Fruit fly (Drosophila melanogaster) whole organism, embryonic: ENCODE measurements around the gene Ccp84Ac.
A peak's percentile ranks its signal among the peaks of the same experiment; 100 is the strongest.

Experiments used
- Abd-B ChIP-seq: fragments of 200-800 bp; sonication (Bioruptor generic); optimal IDR thresholded peaks from 2 replicates; lab custom pipeline; 2018; ENCODE audit warnings: missing biosample characterization, mild to moderate bottlenecking, missing genetic modification characterization, moderate library complexity
- BEAF-32 ChIP-seq: fragments of 200-800 bp; sonication (Bioruptor generic); optimal IDR thresholded peaks from 3 replicates; lab custom pipeline; 2017; ENCODE audit warnings: missing biosample characterization, missing genetic modification characterization, mild to moderate bottlenecking, moderate library complexity, missing genetic modification reagents
- CG11456 ChIP-seq: fragments of 200-800 bp; sonication (Bioruptor generic); IDR thresholded peaks from 3 replicates; pipeline ENCODE4 v1.3.6; 2022; ENCODE audit warnings: missing biosample characterization, missing genetic modification characterization
- CG12942 ChIP-seq: fragments of 200-800 bp; sonication (Bioruptor generic); optimal IDR thresholded peaks from 3 replicates; lab custom pipeline; 2016; ENCODE audit warnings: missing biosample characterization, missing genetic modification characterization
- CG13287 ChIP-seq: fragments of 200-800 bp; sonication (Bioruptor generic); IDR thresholded peaks from 2 replicates; pipeline ENCODE4 v1.3.6; 2022; ENCODE audit warnings: missing biosample characterization, missing genetic modification characterization; ENCODE audit not compliant: partially characterized antibody
- CG14965 ChIP-seq: fragments of 200-800 bp; sonication (Bioruptor generic); optimal IDR thresholded peaks from 2 replicates; lab custom pipeline; 2016; ENCODE audit warnings: missing biosample characterization, missing genetic modification characterization, borderline replicate concordance
- CG15073 ChIP-seq: fragments of 200-800 bp; sonication (Bioruptor generic); optimal IDR thresholded peaks from 2 replicates; lab custom pipeline; 2016; ENCODE audit warnings: missing biosample characterization, missing genetic modification characterization
- CG1529 ChIP-seq: fragments of 200-800 bp; sonication (Bioruptor generic); optimal IDR thresholded peaks from 3 replicates; lab custom pipeline; 2018; ENCODE audit warnings: missing biosample characterization, missing genetic modification characterization
- CG17361 ChIP-seq: fragments of 200-800 bp; sonication (Bioruptor generic); IDR thresholded peaks from 3 replicates; pipeline ENCODE4 v1.3.6; 2022; ENCODE audit warnings: missing biosample characterization, missing genetic modification characterization
- CG2120 ChIP-seq: fragments of 200-800 bp; sonication (Bioruptor generic); optimal IDR thresholded peaks from 3 replicates; lab custom pipeline; 2016; ENCODE audit warnings: missing biosample characterization, missing genetic modification characterization
- CG32767 ChIP-seq: fragments of 200-800 bp; sonication (Bioruptor generic); IDR thresholded peaks from 2 replicates; pipeline ENCODE4 v1.3.6; 2022; ENCODE audit warnings: missing biosample characterization, missing genetic modification characterization
- CG4360 ChIP-seq: fragments of 200-800 bp; sonication (Bioruptor generic); IDR thresholded peaks from 2 replicates; pipeline ENCODE4 v1.3.6; 2022; ENCODE audit warnings: missing biosample characterization, missing genetic modification characterization
- CG6854 ChIP-seq: fragments of 200-800 bp; sonication (Bioruptor generic); optimal IDR thresholded peaks from 3 replicates; lab custom pipeline; 2017; ENCODE audit warnings: missing biosample characterization, mild to moderate bottlenecking, missing genetic modification characterization
- CG8290 ChIP-seq, 3 experiments: fragments of 200-800 bp; sonication (Bioruptor generic); optimal IDR thresholded peaks; 2 replicates each; lab custom pipeline; 2016 to 2019; ENCODE audit warnings: missing biosample characterization in 3 of 3, missing genetic modification characterization in 3 of 3, mild to moderate bottlenecking in 2 of 3, moderate library complexity in 1 of 3
- CG8388 ChIP-seq: fragments of 200-800 bp; sonication (Bioruptor generic); optimal IDR thresholded peaks from 2 replicates; lab custom pipeline; 2019; ENCODE audit warnings: missing biosample characterization, mild to moderate bottlenecking, missing genetic modification characterization, moderate library complexity
- CG9817 ChIP-seq: fragments of 200-800 bp; sonication (Bioruptor generic); optimal IDR thresholded peaks from 2 replicates; lab custom pipeline; 2018; ENCODE audit warnings: missing biosample characterization, mild to moderate bottlenecking, missing genetic modification characterization, moderate library complexity
- D ChIP-seq, 2 experiments: fragments of 200-800 bp in 1 of 2; fragments of >200 bp in 1 of 2; sonication (Bioruptor generic) in 1 of 2; optimal IDR thresholded peaks; 2 replicates in 1 of 2; 3 replicates in 1 of 2; lab custom pipeline; 2017; ENCODE audit warnings: mild to moderate bottlenecking in 1 of 2, missing biosample characterization in 1 of 2, missing genetic modification characterization in 1 of 2, missing genetic modification reagents in 1 of 2
- E2f1 ChIP-seq: fragments of 200-800 bp; sonication (Bioruptor generic); IDR thresholded peaks from 2 replicates; pipeline ENCODE4 v1.3.6; 2022; ENCODE audit warnings: missing biosample characterization, missing genetic modification characterization
- Gsc ChIP-seq: fragments of 200-800 bp; sonication (Bioruptor generic); IDR thresholded peaks from 2 replicates; pipeline ENCODE4 v1.3.6; 2022; ENCODE audit warnings: missing biosample characterization, missing genetic modification characterization
- H15 ChIP-seq: fragments of 200-800 bp; sonication (Bioruptor generic); IDR thresholded peaks from 3 replicates; pipeline ENCODE4 v1.3.6; 2022; ENCODE audit warnings: missing biosample characterization, missing genetic modification characterization
- Hr39 ChIP-seq: fragments of >200 bp; optimal IDR thresholded peaks from 2 replicates; lab custom pipeline; 2017
- Kr ChIP-seq: fragments of 200-800 bp; sonication (Bioruptor generic); optimal IDR thresholded peaks from 2 replicates; lab custom pipeline; 2017; ENCODE audit warnings: missing biosample characterization, mild to moderate bottlenecking, missing genetic modification characterization
- Ravus ChIP-seq: fragments of 200-800 bp; sonication (Bioruptor generic); IDR thresholded peaks from 2 replicates; pipeline ENCODE4 v1.3.6; 2022; ENCODE audit warnings: missing biosample characterization, missing genetic modification characterization
- Taf1 ChIP-seq: fragments of 200-800 bp; sonication (Bioruptor generic); IDR thresholded peaks from 2 replicates; pipeline ENCODE4 v1.3.6; 2022; ENCODE audit warnings: missing biosample characterization, missing genetic modification characterization
- Usf ChIP-seq: fragments of 200-800 bp; sonication (Bioruptor generic); optimal IDR thresholded peaks from 2 replicates; lab custom pipeline; 2017; ENCODE audit warnings: missing genotype, missing biosample characterization, missing genetic modification characterization
- Vsx1 ChIP-seq: fragments of 200-800 bp; sonication (Bioruptor generic); optimal IDR thresholded peaks from 2 replicates; lab custom pipeline; 2017; ENCODE audit warnings: missing biosample characterization, mild to moderate bottlenecking, missing genetic modification characterization, missing genetic modification reagents
- amos ChIP-seq: fragments of 200-800 bp; sonication (Bioruptor generic); IDR thresholded peaks from 2 replicates; pipeline ENCODE4 v1.3.6; 2022; ENCODE audit warnings: missing biosample characterization, missing genetic modification characterization; ENCODE audit not compliant: partially characterized antibody
- ara ChIP-seq: fragments of 200-800 bp; sonication (Bioruptor generic); IDR thresholded peaks from 2 replicates; pipeline ENCODE4 v1.3.6; 2022; ENCODE audit warnings: missing biosample characterization, missing genetic modification characterization
- bbx ChIP-seq: fragments of 200-800 bp; sonication (Bioruptor generic); IDR thresholded peaks from 2 replicates; pipeline ENCODE4 v1.3.6; 2022; ENCODE audit warnings: missing biosample characterization, missing genetic modification characterization; ENCODE audit not compliant: partially characterized antibody
- crol ChIP-seq: fragments of 200-800 bp; sonication (Bioruptor generic); IDR thresholded peaks from 2 replicates; pipeline ENCODE4 v1.3.6; 2022; ENCODE audit warnings: missing biosample characterization, missing genetic modification characterization
- crp ChIP-seq, 2 experiments: fragments of 200-800 bp; sonication (Bioruptor generic); optimal IDR thresholded peaks; 2 replicates in 1 of 2; 3 replicates in 1 of 2; lab custom pipeline; 2017; ENCODE audit warnings: missing biosample characterization in 2 of 2, missing genetic modification characterization in 2 of 2, mild to moderate bottlenecking in 1 of 2, moderate library complexity in 1 of 2
- ewg ChIP-seq: fragments of 200-800 bp; sonication (Bioruptor generic); optimal IDR thresholded peaks from 3 replicates; lab custom pipeline; 2017; ENCODE audit warnings: mild to moderate bottlenecking, missing biosample characterization, missing genetic modification reagents, missing genetic modification characterization
- exex ChIP-seq: fragments of 200-800 bp; sonication (Bioruptor generic); optimal IDR thresholded peaks from 4 replicates; lab custom pipeline; 2018; ENCODE audit warnings: missing biosample characterization, mild to moderate bottlenecking, missing genetic modification characterization, moderate library complexity
- gcm ChIP-seq: fragments of 200-800 bp; sonication (Bioruptor generic); optimal IDR thresholded peaks from 2 replicates; lab custom pipeline; 2019; ENCODE audit warnings: missing biosample characterization, mild to moderate bottlenecking, missing genetic modification characterization, moderate library complexity
- gfzf ChIP-seq: fragments of 200-800 bp; sonication (Bioruptor generic); optimal IDR thresholded peaks from 2 replicates; lab custom pipeline; 2016; ENCODE audit warnings: missing biosample characterization, mild to moderate bottlenecking, missing genetic modification characterization, moderate library complexity
- grau ChIP-seq: fragments of 200-800 bp; optimal IDR thresholded peaks from 3 replicates; lab custom pipeline; 2019; ENCODE audit warnings: missing biosample characterization, mild to moderate bottlenecking, missing genetic modification characterization, moderate library complexity
- her ChIP-seq: fragments of 200-800 bp; sonication (Bioruptor generic); optimal IDR thresholded peaks from 2 replicates; lab custom pipeline; 2016; ENCODE audit warnings: missing biosample characterization, missing genetic modification characterization
- luna ChIP-seq: fragments of 200-800 bp; sonication (Bioruptor generic); optimal IDR thresholded peaks from 2 replicates; lab custom pipeline; 2016; ENCODE audit warnings: missing biosample characterization, missing genetic modification characterization
- mld ChIP-seq: fragments of 200-800 bp; sonication (Bioruptor generic); IDR thresholded peaks from 3 replicates; pipeline ENCODE4 v1.3.6; 2022; ENCODE audit warnings: missing biosample characterization, missing genetic modification characterization; ENCODE audit not compliant: partially characterized antibody
- nerfin-1 ChIP-seq: fragments of 200-800 bp; sonication (Bioruptor generic); optimal IDR thresholded peaks from 3 replicates; lab custom pipeline; 2019; ENCODE audit warnings: missing biosample characterization, mild to moderate bottlenecking, missing genetic modification characterization, moderate library complexity
- oc ChIP-seq: fragments of 200-800 bp; sonication (Bioruptor generic); optimal IDR thresholded peaks from 2 replicates; lab custom pipeline; 2018; ENCODE audit warnings: missing biosample characterization, mild to moderate bottlenecking, missing genetic modification characterization, moderate library complexity
- sim ChIP-seq: fragments of 200-800 bp; sonication (Bioruptor generic); IDR thresholded peaks from 2 replicates; pipeline ENCODE4 v1.3.6; 2022; ENCODE audit warnings: missing biosample characterization, missing genetic modification characterization
- sisA ChIP-seq: fragments of 200-800 bp; sonication (Bioruptor generic); IDR thresholded peaks from 2 replicates; pipeline ENCODE4 v1.3.6; 2022; ENCODE audit warnings: missing biosample characterization, missing genetic modification characterization
- ssp ChIP-seq: fragments of 200-800 bp; sonication (Bioruptor generic); IDR thresholded peaks from 2 replicates; pipeline ENCODE4 v1.3.6; 2022; ENCODE audit warnings: missing biosample characterization, missing genetic modification characterization
- stc ChIP-seq: fragments of 200-800 bp; sonication (Bioruptor generic); IDR thresholded peaks from 2 replicates; pipeline ENCODE4 v1.3.6; 2022; ENCODE audit warnings: missing biosample characterization, missing genetic modification characterization
- toy ChIP-seq: fragments of 200-800 bp; sonication (Bioruptor generic); IDR thresholded peaks from 2 replicates; pipeline ENCODE4 v1.3.6; 2022; ENCODE audit warnings: missing biosample characterization, missing genetic modification characterization
- tx ChIP-seq: fragments of 200-800 bp; sonication (Bioruptor generic); optimal IDR thresholded peaks from 2 replicates; lab custom pipeline; 2016; ENCODE audit warnings: missing biosample characterization, missing genetic modification characterization
- unc-4 ChIP-seq: fragments of 200-800 bp; sonication (Bioruptor generic); IDR thresholded peaks from 2 replicates; pipeline ENCODE4 v1.3.6; 2022; ENCODE audit warnings: missing biosample characterization, missing genetic modification characterization; ENCODE audit not compliant: partially characterized antibody
- vnd ChIP-seq: fragments of 200-800 bp; sonication (Bioruptor generic); IDR thresholded peaks from 3 replicates; pipeline ENCODE4 v1.3.6; 2022; ENCODE audit warnings: missing biosample characterization, missing genetic modification characterization; ENCODE audit not compliant: partially characterized antibody
- yki ChIP-seq: fragments of >200 bp; optimal IDR thresholded peaks from 3 replicates; lab custom pipeline; 2018

The Ccp84Ac gene

dm6 chr3R:6723537-6724171, 27.6 kb upstream of the Ccp84Ac start (continued):
- TF ChIP-seq stc (GFP tag; lab: Robert Waterston, UW) = no peak
- 0 out of 2 replicates have a peak, but pooled peaks have one; percentile 40 for TF ChIP-seq ara (GFP tag; lab: Robert Waterston, UW)
- TF ChIP-seq crol (GFP tag; lab: Robert Waterston, UW) = no peak
- no peak for TF ChIP-seq Ravus
- no peak for TF ChIP-seq Taf1 (GFP tag; lab: Robert Waterston, UW)
- TF ChIP-seq oc (tag; lab: Kevin White, UChicago) = no peak
- peak; percentile 37 for TF ChIP-seq grau (tag; lab: Kevin White, UChicago)
- TF ChIP-seq CG13287 (GFP tag; lab: Robert Waterston, UW) = no peak
- peak; percentile 42 for TF ChIP-seq CG8388 (GFP tag; lab: Kevin White, UChicago)
- no peak for TF ChIP-seq ewg
- TF ChIP-seq her (GFP tag; lab: Kevin White, UChicago) = no peak
- TF ChIP-seq sim = no peak
- TF ChIP-seq CG32767 (GFP tag; lab: Robert Waterston, UW) = no peak
- no peak for TF ChIP-seq Usf (GFP tag; lab: Kevin White, UChicago)
- no peak for TF ChIP-seq CG2120 (GFP tag; lab: Kevin White, UChicago)
- TF ChIP-seq CG15073 (GFP tag; lab: Kevin White, UChicago) = no peak
- TF ChIP-seq sisA (GFP tag; lab: Robert Waterston, UW) = no peak; the same call in 1 of the 2 replicates
- no peak for TF ChIP-seq Vsx1 (GFP tag; lab: Kevin White, UChicago)
- TF ChIP-seq mld (GFP tag; lab: Robert Waterston, UW) = no peak
- TF ChIP-seq exex (tag; lab: Kevin White, UChicago) = no peak
- no peak for TF ChIP-seq crp (GFP tag; optimal IDR thresholded peaks at IDR 0.05; lab: Kevin White, UChicago)
- TF ChIP-seq D (optimal IDR thresholded peaks at IDR 0.05; lab: Kevin White, UChicago) = peak; percentile 59
- TF ChIP-seq D (GFP tag; optimal IDR thresholded peaks at IDR 0.05; lab: Kevin White, UChicago) = peak; percentile 66
- no peak for TF ChIP-seq luna
- TF ChIP-seq Hr39 (lab: Kevin White, UChicago) = no peak
- no peak for TF ChIP-seq CG4360
- no peak for TF ChIP-seq ssp (GFP tag; lab: Robert Waterston, UW)
- peak; percentile 19 for TF ChIP-seq CG1529 (GFP tag; lab: Kevin White, UChicago)
- TF ChIP-seq CG6854 = no peak
- no peak for TF ChIP-seq toy (GFP tag; lab: Robert Waterston, UW)

- TF ChIP-seq Abd-B (peak; percentile 63), unc-4 (GFP tag; lab: Robert Waterston, UW) (0 out of 2 replicates have a peak, but pooled peaks have one; percentile 25), E2f1 (no peak), amos (GFP tag; lab: Robert Waterston, UW) (peak; percentile 48), H15 (GFP tag; lab: Robert Waterston, UW) (no peak), gcm (GFP tag; lab: Kevin White, UChicago) (no peak), tx (no peak), CG12942 (GFP tag; lab: Kevin White, UChicago) (no peak), yki (lab: Kevin White, UChicago) (peak; percentile 56), CG14965 (GFP tag; lab: Kevin White, UChicago) (no peak), BEAF-32 (peak; percentile 31), CG9817 (tag; lab: Kevin White, UChicago) (peak; percentile 7), Gsc (GFP tag; lab: Robert Waterston, UW) (no peak), vnd (GFP tag; lab: Robert Waterston, UW) (0 out of 3 replicates have a peak, but pooled peaks have one; percentile 15), nerfin-1 (tag; lab: Kevin White, UChicago) (peak; percentile 95), bbx (GFP tag; lab: Robert Waterston, UW) (peak; percentile 55), gfzf (GFP tag; lab: Kevin White, UChicago) (peak; percentile 41), CG17361 (GFP tag; lab: Robert Waterston, UW) (0 out of 3 replicates have a peak, but pooled peaks have one; percentile 22), Kr (GFP tag; lab: Kevin White, UChicago) (no peak), CG8290 (GFP tag; optimal IDR thresholded peaks at IDR 0.05; lab: Kevin White, UChicago) (peak; percentile 71), CG8290 (tag; optimal IDR thresholded peaks at IDR 0.05; lab: Kevin White, UChicago) (no peak), CG11456 (GFP tag; lab: Robert Waterston, UW) (peak; percentile 42; the same call in 1 of the 3 replicates)
Observed at dm6 chr3R:6708858-6709257, 12.8 kb upstream of the Ccp84Ac start.
